Fruit fly (Drosophila melanogaster) whole organism, embryonic: ENCODE results near the gene CG15641.

Experiments
- Atf6 ChIP-seq: fragments of 200-800 bp; sonication (Bioruptor generic); IDR thresholded peaks from 2 replicates; pipeline ENCODE4 v1.3.6; 2022; ENCODE audit warnings: missing biosample characterization, missing genetic modification characterization
- C15 ChIP-seq: fragments of 200-800 bp; sonication (Bioruptor generic); IDR thresholded peaks from 3 replicates; pipeline ENCODE4 v1.3.6; 2022; ENCODE audit warnings: missing biosample characterization, missing genetic modification characterization
- CG11247 ChIP-seq: fragments of 200-800 bp; sonication (Bioruptor generic); IDR thresholded peaks from 2 replicates; pipeline ENCODE4 v1.3.6; 2022; ENCODE audit warnings: missing biosample characterization, missing genetic modification characterization
- CG11398 ChIP-seq: fragments of 200-800 bp; sonication (Bioruptor generic); optimal IDR thresholded peaks from 2 replicates; lab custom pipeline; 2016; ENCODE audit warnings: missing biosample characterization, missing genetic modification characterization
- CG16779 ChIP-seq: fragments of 200-800 bp; sonication (Bioruptor generic); IDR thresholded peaks from 2 replicates; pipeline ENCODE4 v1.3.6; 2022; ENCODE audit warnings: missing biosample characterization, missing genetic modification characterization
- CG1832 ChIP-seq: fragments of 200-800 bp; sonication (Bioruptor generic); optimal IDR thresholded peaks from 2 replicates; lab custom pipeline; 2017; ENCODE audit warnings: missing biosample characterization, mild to moderate bottlenecking, missing genetic modification characterization, inconsistent platforms
- CG2889 ChIP-seq: fragments of 200-800 bp; sonication (Bioruptor generic); IDR thresholded peaks from 3 replicates; pipeline ENCODE4 v1.3.6; 2022; ENCODE audit warnings: missing biosample characterization, missing genetic modification characterization
- CG31441 ChIP-seq: fragments of 200-800 bp; sonication (Bioruptor generic); IDR thresholded peaks from 2 replicates; pipeline ENCODE4 v1.3.6; 2022; ENCODE audit warnings: missing biosample characterization, missing genetic modification characterization
- CG3281 ChIP-seq: fragments of 200-800 bp; sonication (Bioruptor generic); optimal IDR thresholded peaks from 3 replicates; lab custom pipeline; 2017; ENCODE audit warnings: missing biosample characterization, mild to moderate bottlenecking, missing genetic modification characterization
- CG33213 ChIP-seq: fragments of 200-800 bp; sonication (Bioruptor generic); optimal IDR thresholded peaks from 3 replicates; lab custom pipeline; 2016; ENCODE audit warnings: missing biosample characterization, missing genetic modification characterization
- CG3838 ChIP-seq: fragments of 200-800 bp; sonication (Bioruptor generic); optimal IDR thresholded peaks from 3 replicates; lab custom pipeline; 2016; ENCODE audit warnings: missing biosample characterization, missing genetic modification characterization
- CG4328 ChIP-seq: fragments of 200-800 bp; sonication (Bioruptor generic); optimal IDR thresholded peaks from 3 replicates; lab custom pipeline; 2017; ENCODE audit warnings: missing biosample characterization, missing genetic modification reagents, missing genetic modification characterization
- CG4617 ChIP-seq: fragments of 200-800 bp; sonication (Bioruptor generic); optimal IDR thresholded peaks from 3 replicates; lab custom pipeline; 2016; ENCODE audit warnings: missing biosample characterization, missing genetic modification characterization, borderline replicate concordance
- CG4854 ChIP-seq: fragments of 200-800 bp; sonication (Bioruptor generic); optimal IDR thresholded peaks from 2 replicates; lab custom pipeline; 2016; ENCODE audit warnings: missing biosample characterization, missing genetic modification characterization, inconsistent platforms
- CG6175 ChIP-seq: fragments of 200-800 bp; sonication (Bioruptor generic); IDR thresholded peaks from 3 replicates; pipeline ENCODE4 v1.3.6; 2022; ENCODE audit warnings: missing biosample characterization, missing genetic modification characterization
- CG8924 ChIP-seq: fragments of 200-800 bp; optimal IDR thresholded peaks from 3 replicates; lab custom pipeline; 2019; ENCODE audit warnings: missing biosample characterization, mild to moderate bottlenecking, missing genetic modification characterization, moderate library complexity
- CG9797 ChIP-seq: fragments of 200-800 bp; sonication (Bioruptor generic); optimal IDR thresholded peaks from 3 replicates; lab custom pipeline; 2018; ENCODE audit warnings: missing biosample characterization, mild to moderate bottlenecking, missing genetic modification characterization
- CG9932 ChIP-seq: fragments of 200-800 bp; sonication (Bioruptor generic); IDR thresholded peaks from 2 replicates; pipeline ENCODE4 v1.3.6; 2022; ENCODE audit warnings: missing biosample characterization, missing genetic modification characterization
- Dbx ChIP-seq: fragments of 200-800 bp; sonication (Bioruptor generic); IDR thresholded peaks from 3 replicates; pipeline ENCODE4 v1.3.6; 2022; ENCODE audit warnings: missing biosample characterization, missing genetic modification characterization
- Doc2 ChIP-seq: fragments of 200-800 bp; sonication (Bioruptor generic); IDR thresholded peaks from 2 replicates; pipeline ENCODE4 v1.3.6; 2022; ENCODE audit warnings: missing biosample characterization, missing genetic modification characterization
- Dref ChIP-seq: fragments of 200-800 bp; sonication (Bioruptor generic); IDR thresholded peaks from 2 replicates; pipeline ENCODE4 v1.3.6; 2022; ENCODE audit warnings: missing biosample characterization, missing genetic modification characterization
- HmgD ChIP-seq: fragments of 200-800 bp; sonication (Bioruptor generic); optimal IDR thresholded peaks from 3 replicates; lab custom pipeline; 2016; ENCODE audit warnings: missing biosample characterization, missing genetic modification characterization
- Hr39 ChIP-seq: fragments of >200 bp; optimal IDR thresholded peaks from 2 replicates; lab custom pipeline; 2017
- Lhr ChIP-seq: fragments of 200-800 bp; sonication (Bioruptor generic); optimal IDR thresholded peaks from 3 replicates; lab custom pipeline; 2017; ENCODE audit warnings: mild to moderate bottlenecking, missing biosample characterization, missing genetic modification reagents, missing genetic modification characterization
- Max ChIP-seq: fragments of 200-800 bp; sonication (Bioruptor generic); optimal IDR thresholded peaks from 2 replicates; lab custom pipeline; 2016; ENCODE audit warnings: missing biosample characterization, mild to moderate bottlenecking, missing genetic modification characterization
- Myb ChIP-seq: fragments of 200-800 bp; sonication (Bioruptor generic); optimal IDR thresholded peaks from 2 replicates; lab custom pipeline; 2016; ENCODE audit warnings: missing biosample characterization, missing genetic modification characterization
- NC2α ChIP-seq: fragments of 200-800 bp; sonication (Bioruptor generic); optimal IDR thresholded peaks from 2 replicates; lab custom pipeline; 2016; ENCODE audit warnings: missing biosample characterization, missing genetic modification characterization
- Neu2 ChIP-seq: fragments of 200-800 bp; sonication (Bioruptor generic); optimal IDR thresholded peaks from 3 replicates; lab custom pipeline; 2016; ENCODE audit warnings: missing biosample characterization, missing genetic modification characterization, borderline replicate concordance
- Scr ChIP-seq: fragments of 200-800 bp; sonication (Bioruptor generic); IDR thresholded peaks from 2 replicates; pipeline ENCODE4 v1.3.6; 2022; ENCODE audit warnings: missing biosample characterization, missing genetic modification characterization; ENCODE audit not compliant: partially characterized antibody
- Vsx1 ChIP-seq: fragments of 200-800 bp; sonication (Bioruptor generic); optimal IDR thresholded peaks from 2 replicates; lab custom pipeline; 2017; ENCODE audit warnings: missing biosample characterization, mild to moderate bottlenecking, missing genetic modification characterization, missing genetic modification reagents
- YL-1 ChIP-seq: fragments of 200-800 bp; sonication (Bioruptor generic); optimal IDR thresholded peaks from 3 replicates; lab custom pipeline; 2017; ENCODE audit warnings: missing biosample characterization, mild to moderate bottlenecking, missing genetic modification characterization
- ase ChIP-seq: fragments of 200-800 bp; sonication (Bioruptor generic); IDR thresholded peaks from 3 replicates; pipeline ENCODE4 v1.3.6; 2022; ENCODE audit warnings: missing biosample characterization, missing genetic modification characterization
- bbx ChIP-seq: fragments of 200-800 bp; sonication (Bioruptor generic); IDR thresholded peaks from 2 replicates; pipeline ENCODE4 v1.3.6; 2022; ENCODE audit warnings: missing biosample characterization, missing genetic modification characterization; ENCODE audit not compliant: partially characterized antibody
- cato ChIP-seq: fragments of 200-800 bp; sonication (Bioruptor generic); optimal IDR thresholded peaks from 2 replicates; lab custom pipeline; 2016; ENCODE audit warnings: missing biosample characterization, missing genetic modification characterization, borderline replicate concordance
- cg ChIP-seq: fragments of 200-800 bp; sonication (Bioruptor generic); optimal IDR thresholded peaks from 3 replicates; lab custom pipeline; 2019; ENCODE audit warnings: missing biosample characterization, mild to moderate bottlenecking, missing genetic modification characterization, moderate library complexity
- chn ChIP-seq: fragments of 200-800 bp; sonication (Bioruptor generic); optimal IDR thresholded peaks from 2 replicates; lab custom pipeline; 2016; ENCODE audit warnings: missing biosample characterization, missing genetic modification characterization
- fu2 ChIP-seq: fragments of 200-800 bp; sonication (Bioruptor generic); optimal IDR thresholded peaks from 2 replicates; lab custom pipeline; 2016; ENCODE audit warnings: missing biosample characterization, missing genetic modification characterization
- ind ChIP-seq: fragments of 200-800 bp; sonication (Bioruptor generic); optimal IDR thresholded peaks from 3 replicates; lab custom pipeline; 2016; ENCODE audit warnings: missing biosample characterization, missing genetic modification characterization
- lmd ChIP-seq: fragments of 200-800 bp; sonication (Bioruptor generic); IDR thresholded peaks from 2 replicates; pipeline ENCODE4 v1.3.6; 2022; ENCODE audit warnings: missing biosample characterization, missing genetic modification characterization
- maf-S ChIP-seq: fragments of 200-800 bp; sonication (Bioruptor generic); optimal IDR thresholded peaks from 2 replicates; lab custom pipeline; 2016; ENCODE audit warnings: missing biosample characterization, missing genetic modification characterization
- mam ChIP-seq: fragments of 200-800 bp; sonication (Bioruptor generic); optimal IDR thresholded peaks from 3 replicates; lab custom pipeline; 2016; ENCODE audit warnings: missing biosample characterization, missing genetic modification characterization
- odd ChIP-seq: fragments of 200-800 bp; sonication (Bioruptor generic); optimal IDR thresholded peaks from 2 replicates; lab custom pipeline; 2017; ENCODE audit warnings: missing biosample characterization, mild to moderate bottlenecking, missing genetic modification characterization
- onecut ChIP-seq: fragments of 200-800 bp; sonication (Bioruptor generic); IDR thresholded peaks from 2 replicates; pipeline ENCODE4 v1.3.6; 2022; ENCODE audit warnings: missing biosample characterization, missing genetic modification characterization
- p53 ChIP-seq: fragments of 200-800 bp; sonication (Bioruptor generic); optimal IDR thresholded peaks from 2 replicates; lab custom pipeline; 2016; ENCODE audit warnings: missing biosample characterization, missing genetic modification characterization
- pfk ChIP-seq: fragments of 200-800 bp; sonication (Bioruptor generic); optimal IDR thresholded peaks from 2 replicates; lab custom pipeline; 2018; ENCODE audit warnings: missing biosample characterization, mild to moderate bottlenecking, missing genetic modification characterization, moderate library complexity
- schlank ChIP-seq: fragments of 200-800 bp; sonication (Bioruptor generic); optimal IDR thresholded peaks from 2 replicates; lab custom pipeline; 2018; ENCODE audit warnings: missing biosample characterization, mild to moderate bottlenecking, missing genetic modification characterization
- shn ChIP-seq: fragments of 200-800 bp; sonication (Bioruptor generic); optimal IDR thresholded peaks from 3 replicates; lab custom pipeline; 2016; ENCODE audit warnings: missing biosample characterization, missing genetic modification characterization
- sr ChIP-seq: fragments of 200-800 bp; sonication (Bioruptor generic); IDR thresholded peaks from 3 replicates; pipeline ENCODE4 v1.3.6; 2022; ENCODE audit warnings: missing biosample characterization, missing genetic modification characterization
- ssp ChIP-seq: fragments of 200-800 bp; sonication (Bioruptor generic); IDR thresholded peaks from 2 replicates; pipeline ENCODE4 v1.3.6; 2022; ENCODE audit warnings: missing biosample characterization, missing genetic modification characterization
- tll ChIP-seq, 2 experiments: fragments of 200-800 bp in 1 of 2; fragments of >200 bp in 1 of 2; sonication (Bioruptor generic) in 1 of 2; optimal IDR thresholded peaks; 2 replicates each; lab custom pipeline; 2017 to 2019; ENCODE audit warnings: missing biosample characterization in 2 of 2, missing genetic modification characterization in 2 of 2, mild to moderate bottlenecking in 1 of 2, moderate library complexity in 1 of 2
- tup ChIP-seq: fragments of 200-800 bp; sonication (Bioruptor generic); optimal IDR thresholded peaks from 2 replicates; lab custom pipeline; 2016; ENCODE audit warnings: missing biosample characterization, mild to moderate bottlenecking, missing genetic modification characterization, moderate library complexity
- tx ChIP-seq: fragments of 200-800 bp; sonication (Bioruptor generic); optimal IDR thresholded peaks from 2 replicates; lab custom pipeline; 2016; ENCODE audit warnings: missing biosample characterization, missing genetic modification characterization
- wor ChIP-seq: fragments of 200-800 bp; sonication (Bioruptor generic); IDR thresholded peaks from 2 replicates; pipeline ENCODE4 v1.3.6; 2022; ENCODE audit warnings: missing biosample characterization, missing genetic modification characterization

CG15641 gene

DNA sequence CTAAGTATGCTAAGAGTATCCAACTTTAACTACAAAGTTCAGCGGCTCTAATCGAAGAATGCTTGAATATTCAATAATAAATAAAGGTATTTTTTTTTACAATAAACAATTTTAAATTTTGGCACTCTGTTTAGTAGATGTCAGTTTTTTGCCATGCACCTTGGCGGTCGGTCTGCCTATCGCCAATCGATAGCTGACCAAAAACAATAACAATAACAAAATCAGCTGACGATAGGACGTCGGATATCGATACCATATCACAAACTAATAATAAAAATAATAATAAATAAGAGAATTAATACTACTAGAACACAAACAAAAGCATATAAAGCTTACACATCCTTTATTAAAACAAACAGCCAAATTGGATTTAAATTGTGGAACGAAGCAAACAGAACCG lies 19.0 kb downstream of the CG15641 start, which contains the start of gene Gmap (continued):
- TF ChIP-seq CG9797 (GFP tag; lab: Kevin White, UChicago) (no peak), cato (GFP tag; lab: Kevin White, UChicago) (no peak), onecut (GFP tag; lab: Robert Waterston, UW) (no peak), Dref (GFP tag; lab: Robert Waterston, UW) (peak; percentile 95), CG9932 (no peak), schlank (no peak), maf-S (GFP tag; lab: Kevin White, UChicago) (no peak), CG11398 (GFP tag; lab: Kevin White, UChicago) (no peak), tup (GFP tag; lab: Kevin White, UChicago) (no peak), CG8924 (tag; lab: Kevin White, UChicago) (peak; percentile 9), pfk (GFP tag; lab: Kevin White, UChicago) (no peak), CG2889 (GFP tag; lab: Robert Waterston, UW) (no peak), HmgD (no peak), CG3281 (GFP tag; lab: Kevin White, UChicago) (no peak), CG1832 (GFP tag; lab: Kevin White, UChicago) (no peak), shn (no peak), Lhr (GFP tag; lab: Kevin White, UChicago) (no peak), lmd (no peak), wor (GFP tag; lab: Robert Waterston, UW) (no peak), CG16779 (GFP tag; lab: Robert Waterston, UW) (no peak), Max (GFP tag; lab: Kevin White, UChicago) (no peak), tll (GFP tag; optimal IDR thresholded peaks at IDR 0.05; lab: Kevin White, UChicago) (no peak), Hr39 (lab: Kevin White, UChicago) (no peak), Neu2 (no peak), CG31441 (GFP tag; lab: Robert Waterston, UW) (no peak), ind (GFP tag; lab: Kevin White, UChicago) (no peak), ssp (GFP tag; lab: Robert Waterston, UW) (no peak), Atf6 (GFP tag; lab: Robert Waterston, UW) (no peak), CG3838 (no peak), tx (GFP tag; lab: Kevin White, UChicago) (no peak), Vsx1 (GFP tag; lab: Kevin White, UChicago) (no peak), chn (no peak), CG4854 (GFP tag; lab: Kevin White, UChicago) (no peak), Myb (peak; percentile 2), Doc2 (no peak), CG33213 (GFP tag; lab: Kevin White, UChicago) (no peak), sr (GFP tag; lab: Robert Waterston, UW) (no peak), C15 (GFP tag; lab: Robert Waterston, UW) (no peak), p53 (GFP tag; lab: Kevin White, UChicago) (no peak), Dbx (no peak), cg (GFP tag; lab: Kevin White, UChicago) (no peak), bbx (GFP tag; lab: Robert Waterston, UW) (peak; percentile 91), CG4617 (GFP tag; lab: Kevin White, UChicago) (no peak), NC2α (GFP tag; lab: Kevin White, UChicago) (no peak), CG6175 (GFP tag; lab: Robert Waterston, UW) (no peak), mam (GFP tag; lab: Kevin White, UChicago) (no peak), YL-1 (GFP tag; lab: Kevin White, UChicago) (peak; percentile 39), CG11247 (no peak), ase (GFP tag; lab: Robert Waterston, UW) (no peak), Scr (GFP tag; lab: Robert Waterston, UW) (peak; percentile 80), fu2 (no peak), odd (no peak), CG4328 (no peak)
